Fruit fly (Drosophila melanogaster) whole organism, prepupa: ENCODE results near the gene CheB38a.

Source experiments
- Blimp-1 ChIP-seq: fragments of 200-800 bp; sonication (Bioruptor generic); optimal IDR thresholded peaks from 3 replicates; lab custom pipeline; 2017; ENCODE audit warnings: missing biosample characterization, missing genetic modification characterization, mild to moderate bottlenecking, moderate library complexity, missing genetic modification reagents
- CG10631 ChIP-seq: fragments of 200-800 bp; sonication (Bioruptor generic); optimal IDR thresholded peaks from 2 replicates; lab custom pipeline; 2016; ENCODE audit warnings: missing biosample characterization, missing genetic modification characterization
- CG10669 ChIP-seq: fragments of 200-800 bp; sonication (Bioruptor generic); optimal IDR thresholded peaks from 3 replicates; lab custom pipeline; 2018; ENCODE audit warnings: missing biosample characterization, mild to moderate bottlenecking, missing genetic modification characterization, moderate library complexity
- CG11294 ChIP-seq: fragments of 200-800 bp; sonication (Bioruptor generic); IDR thresholded peaks from 2 replicates; pipeline ENCODE4 v1.3.6; 2022; ENCODE audit warnings: missing biosample characterization, missing genetic modification characterization
- CG11762 ChIP-seq: fragments of 200-800 bp; sonication (Bioruptor generic); optimal IDR thresholded peaks from 3 replicates; lab custom pipeline; 2016; ENCODE audit warnings: missing biosample characterization, missing genetic modification characterization; ENCODE audit not compliant: insufficient read depth
- CG15336 ChIP-seq: fragments of 200-800 bp; sonication (Bioruptor generic); IDR thresholded peaks from 2 replicates; pipeline ENCODE4 v1.3.6; 2022; ENCODE audit warnings: missing biosample characterization, missing genetic modification characterization
- CG1621 ChIP-seq: fragments of 200-800 bp; sonication (Bioruptor generic); optimal IDR thresholded peaks from 3 replicates; lab custom pipeline; 2018; ENCODE audit warnings: missing biosample characterization, mild to moderate bottlenecking, missing genetic modification characterization
- CG3032 ChIP-seq: fragments of 200-800 bp; optimal IDR thresholded peaks from 2 replicates; lab custom pipeline; 2019; ENCODE audit warnings: missing biosample characterization, mild to moderate bottlenecking, missing genetic modification characterization, moderate library complexity
- CG32006 ChIP-seq: fragments of 200-800 bp; sonication (Bioruptor generic); optimal IDR thresholded peaks from 3 replicates; lab custom pipeline; 2017; ENCODE audit warnings: missing biosample characterization, mild to moderate bottlenecking, missing genetic modification characterization
- CG34406 ChIP-seq: fragments of 200-800 bp; sonication (Bioruptor generic); optimal IDR thresholded peaks from 3 replicates; lab custom pipeline; 2016; ENCODE audit warnings: missing biosample characterization, missing genetic modification characterization
- CG4318 ChIP-seq: fragments of 200-800 bp; sonication (Bioruptor generic); optimal IDR thresholded peaks from 3 replicates; lab custom pipeline; 2017; ENCODE audit warnings: missing biosample characterization, mild to moderate bottlenecking, missing genetic modification characterization
- CG6163 ChIP-seq: fragments of 200-800 bp; sonication (Bioruptor generic); IDR thresholded peaks from 3 replicates; pipeline ENCODE4 v1.3.6; 2022; ENCODE audit warnings: missing biosample characterization, missing genetic modification characterization
- CG6276 ChIP-seq: fragments of 200-800 bp; sonication (Bioruptor generic); optimal IDR thresholded peaks from 2 replicates; lab custom pipeline; 2017; ENCODE audit warnings: missing biosample characterization, mild to moderate bottlenecking, missing genetic modification characterization
- CG6792 ChIP-seq: fragments of 200-800 bp; sonication (Bioruptor generic); optimal IDR thresholded peaks from 3 replicates; lab custom pipeline; 2016; ENCODE audit warnings: missing biosample characterization, missing genetic modification characterization
- CG6808 ChIP-seq: fragments of 200-800 bp; sonication (Bioruptor generic); optimal IDR thresholded peaks from 3 replicates; lab custom pipeline; 2017; ENCODE audit warnings: missing biosample characterization, missing genetic modification characterization, mild to moderate bottlenecking, moderate library complexity, missing genetic modification reagents
- CG8319 ChIP-seq: fragments of 200-800 bp; sonication (Bioruptor generic); optimal IDR thresholded peaks from 3 replicates; lab custom pipeline; 2016; ENCODE audit warnings: missing biosample characterization, missing genetic modification characterization
- CG8632 ChIP-seq: fragments of 200-800 bp; sonication (Bioruptor generic); optimal IDR thresholded peaks from 3 replicates; lab custom pipeline; 2016; ENCODE audit warnings: missing biosample characterization, missing genetic modification characterization
- CG9139 ChIP-seq: fragments of 200-800 bp; sonication (Bioruptor generic); optimal IDR thresholded peaks from 3 replicates; lab custom pipeline; 2017; ENCODE audit warnings: missing biosample characterization, mild to moderate bottlenecking, missing genetic modification characterization
- Eip75B ChIP-seq: fragments of 200-800 bp; sonication (Bioruptor generic); optimal IDR thresholded peaks from 3 replicates; lab custom pipeline; 2016; ENCODE audit warnings: missing biosample characterization, missing genetic modification characterization
- Eip93F ChIP-seq: fragments of 200-800 bp; sonication (Bioruptor generic); optimal IDR thresholded peaks from 2 replicates; lab custom pipeline; 2016; ENCODE audit warnings: missing biosample characterization, mild to moderate bottlenecking, missing genetic modification characterization
- Ets21C ChIP-seq: fragments of 200-800 bp; sonication (Bioruptor generic); optimal IDR thresholded peaks from 3 replicates; lab custom pipeline; 2016; ENCODE audit warnings: missing biosample characterization, missing genetic modification characterization
- Hr38 ChIP-seq: sonication (Bioruptor generic); optimal IDR thresholded peaks from 2 replicates; lab custom pipeline; 2016; ENCODE audit warnings: missing biosample characterization, missing genetic modification characterization
- Hr39 ChIP-seq: fragments of 200-800 bp; sonication (Bioruptor generic); optimal IDR thresholded peaks from 2 replicates; lab custom pipeline; 2016; ENCODE audit warnings: missing biosample characterization, missing genetic modification characterization
- Lpt ChIP-seq: fragments of 200-800 bp; sonication (Bioruptor generic); optimal IDR thresholded peaks from 3 replicates; lab custom pipeline; 2016; ENCODE audit warnings: missing biosample characterization, missing genetic modification characterization
- Met ChIP-seq: fragments of 200-800 bp; sonication (Bioruptor generic); optimal IDR thresholded peaks from 3 replicates; lab custom pipeline; 2016; ENCODE audit warnings: missing biosample characterization, missing genetic modification characterization
- OdsH ChIP-seq: fragments of 200-800 bp; sonication (Bioruptor generic); optimal IDR thresholded peaks from 3 replicates; lab custom pipeline; 2016; ENCODE audit warnings: missing biosample characterization, missing genetic modification characterization
- Smox ChIP-seq: fragments of 200-800 bp; sonication (Bioruptor generic); optimal IDR thresholded peaks from 3 replicates; lab custom pipeline; 2016; ENCODE audit warnings: missing biosample characterization, missing genetic modification characterization
- Sox102F ChIP-seq: fragments of 200-800 bp; sonication (Bioruptor generic); optimal IDR thresholded peaks from 2 replicates; lab custom pipeline; 2016; ENCODE audit warnings: missing biosample characterization, mild to moderate bottlenecking, missing genetic modification characterization
- Sox14 ChIP-seq: fragments of 200-800 bp; sonication (Bioruptor generic); optimal IDR thresholded peaks from 3 replicates; lab custom pipeline; 2016; ENCODE audit warnings: missing biosample characterization, missing genetic modification characterization
- Sox15 ChIP-seq: fragments of 200-800 bp; sonication (Bioruptor generic); optimal IDR thresholded peaks from 3 replicates; lab custom pipeline; 2016; ENCODE audit warnings: missing biosample characterization, missing genetic modification characterization
- achi ChIP-seq: fragments of 200-800 bp; sonication (Bioruptor generic); optimal IDR thresholded peaks from 3 replicates; lab custom pipeline; 2016; ENCODE audit warnings: missing biosample characterization, missing genetic modification characterization
- acj6 ChIP-seq: fragments of 200-800 bp; sonication (Bioruptor generic); optimal IDR thresholded peaks from 3 replicates; lab custom pipeline; 2016; ENCODE audit warnings: missing biosample characterization, missing genetic modification characterization
- cyc ChIP-seq: fragments of 200-800 bp; sonication (Bioruptor generic); optimal IDR thresholded peaks from 3 replicates; lab custom pipeline; 2016; ENCODE audit warnings: missing biosample characterization, missing genetic modification characterization
- eg ChIP-seq: fragments of 200-800 bp; sonication (Bioruptor generic); IDR thresholded peaks from 3 replicates; pipeline ENCODE4 v1.3.6; 2022; ENCODE audit warnings: missing biosample characterization, missing genetic modification characterization
- esn ChIP-seq: fragments of 200-800 bp; sonication (Bioruptor generic); optimal IDR thresholded peaks from 2 replicates; lab custom pipeline; 2016; ENCODE audit warnings: missing biosample characterization, mild to moderate bottlenecking, missing genetic modification characterization, moderate library complexity
- fd85E ChIP-seq: fragments of 200-800 bp; sonication (Bioruptor generic); optimal IDR thresholded peaks from 3 replicates; lab custom pipeline; 2016; ENCODE audit warnings: missing biosample characterization, missing genetic modification characterization
- fkh ChIP-seq: fragments of 200-800 bp; sonication (Bioruptor generic); optimal IDR thresholded peaks from 3 replicates; lab custom pipeline; 2017; ENCODE audit warnings: missing biosample characterization, mild to moderate bottlenecking, missing genetic modification characterization, moderate library complexity
- lz ChIP-seq: fragments of 200-800 bp; sonication (Bioruptor generic); optimal IDR thresholded peaks from 3 replicates; lab custom pipeline; 2016; ENCODE audit warnings: missing biosample characterization, missing genetic modification characterization
- salr ChIP-seq, 2 experiments: fragments of 200-800 bp; sonication (Bioruptor generic); optimal IDR thresholded peaks; 3 replicates each; lab custom pipeline; 2016 to 2018; ENCODE audit warnings: missing biosample characterization in 2 of 2, missing genetic modification characterization in 2 of 2, mild to moderate bottlenecking in 1 of 2
- ss ChIP-seq, 2 experiments: fragments of 200-800 bp; sonication (Bioruptor generic); optimal IDR thresholded peaks; 2 replicates in 1 of 2; 3 replicates in 1 of 2; lab custom pipeline; 2017 to 2018; ENCODE audit warnings: mild to moderate bottlenecking in 2 of 2, missing biosample characterization in 2 of 2, missing genetic modification characterization in 2 of 2, moderate library complexity in 1 of 2
- svp ChIP-seq: fragments of 200-800 bp; sonication (Bioruptor generic); peaks from one replicate; lab custom pipeline; 2016; ENCODE audit warnings: missing biosample characterization, missing genetic modification characterization
- topi ChIP-seq: fragments of 200-800 bp; sonication (Bioruptor generic); optimal IDR thresholded peaks from 3 replicates; lab custom pipeline; 2016; ENCODE audit warnings: missing biosample characterization, missing genetic modification characterization

CheB38a gene

dm6 chr2L:20809229-20809628 lies 9.1 kb downstream of the CheB38a start (continued):
- TF ChIP-seq salr (GFP tag; optimal IDR thresholded peaks at IDR 0.05; lab: Kevin White, UChicago) (no peak), Sox15 (GFP tag; lab: Kevin White, UChicago) (no peak), eg (GFP tag; lab: Robert Waterston, UW) (peak; percentile 54; the same call in 1 of the 3 replicates), Eip93F (no peak), achi (GFP tag; lab: Kevin White, UChicago) (no peak), Sox102F (GFP tag; lab: Kevin White, UChicago) (no peak), cyc (GFP tag; lab: Kevin White, UChicago) (no peak), Smox (no peak), Ets21C (GFP tag; lab: Kevin White, UChicago) (no peak), fkh (no peak), lz (GFP tag; lab: Kevin White, UChicago) (no peak), CG1621 (tag; lab: Kevin White, UChicago) (no peak)
- TF ChIP-seq, all 60 proteins: peak for 5

- no peak for TF ChIP-seq CG11762 (GFP tag; lab: Kevin White, UChicago)
- no peak for TF ChIP-seq CG32006 (GFP tag; lab: Kevin White, UChicago)
- no peak for TF ChIP-seq Eip75B (GFP tag; lab: Kevin White, UChicago)
- no peak for TF ChIP-seq CG3032 (tag; lab: Kevin White, UChicago)
- TF ChIP-seq Lpt (GFP tag; lab: Kevin White, UChicago): no peak
- TF ChIP-seq acj6 (GFP tag; lab: Kevin White, UChicago): no peak
- TF ChIP-seq Ets21C (GFP tag; lab: Kevin White, UChicago): no peak
- no peak for TF ChIP-seq CG6163 (GFP tag; lab: Robert Waterston, UW)
- TF ChIP-seq CG15336 (GFP tag; lab: Robert Waterston, UW): no peak
- no peak for TF ChIP-seq fkh
- TF ChIP-seq CG6808 (GFP tag; lab: Kevin White, UChicago): no peak
- TF ChIP-seq CG6276 (GFP tag; lab: Kevin White, UChicago): no peak
- TF ChIP-seq Blimp-1 (GFP tag; lab: Kevin White, UChicago): no peak
- TF ChIP-seq Hr38: no peak
- TF ChIP-seq CG34406 (GFP tag; lab: Kevin White, UChicago): no peak
- no peak for TF ChIP-seq Met
Measured at dm6 chr2L:20808510-20809195, 9.7 kb downstream of the CheB38a start.

DNA sequence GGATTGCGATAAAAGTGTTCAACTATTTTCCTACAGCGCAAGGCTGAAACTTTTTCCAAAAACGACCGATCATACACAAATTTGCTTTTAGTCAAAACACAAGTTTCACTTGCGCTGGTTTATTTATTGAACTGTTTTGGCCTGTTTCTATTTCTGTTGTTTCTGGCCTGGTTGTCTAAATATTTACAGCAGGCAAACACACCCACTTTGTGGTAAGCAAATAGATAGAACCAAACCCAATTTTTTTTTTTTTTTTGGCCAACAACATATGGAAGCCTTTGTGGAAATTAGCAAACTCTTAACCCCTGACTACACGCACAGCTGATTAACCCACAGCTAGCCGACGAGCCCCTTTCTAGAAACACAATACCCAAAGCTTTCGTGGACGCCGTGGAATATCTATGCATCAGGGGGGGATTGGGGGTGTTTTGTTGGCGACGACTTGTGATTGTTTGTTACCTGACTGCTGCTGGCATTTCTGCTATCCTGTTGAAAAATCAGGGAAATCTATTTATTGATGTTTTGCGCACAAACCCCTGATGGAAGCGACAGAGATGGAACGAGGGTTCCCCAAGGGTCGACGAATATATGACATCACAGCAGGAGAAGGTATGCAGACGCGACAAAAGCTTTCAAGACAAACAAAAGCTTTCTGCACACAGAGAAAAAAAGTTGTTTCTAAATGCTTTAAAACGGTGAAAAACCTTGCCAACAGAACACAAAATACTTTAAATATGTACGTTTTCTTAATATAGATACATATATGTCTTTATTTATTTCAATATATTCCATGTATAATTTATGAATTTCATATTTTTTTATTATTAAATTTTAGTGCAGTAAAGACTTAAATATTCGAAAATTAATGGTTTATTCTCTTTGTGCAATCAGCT lies 10.5 kb downstream of the CheB38a start:
- no peak for TF ChIP-seq CG8319 (GFP tag; lab: Kevin White, UChicago)
- TF ChIP-seq Eip75B (GFP tag; lab: Kevin White, UChicago): no peak
- peak; percentile 12 for TF ChIP-seq CG11762 (GFP tag; lab: Kevin White, UChicago)
- TF ChIP-seq CG32006 (GFP tag; lab: Kevin White, UChicago): peak; percentile 39
- TF ChIP-seq Blimp-1 (GFP tag; lab: Kevin White, UChicago): no peak
- no peak for TF ChIP-seq Lpt (GFP tag; lab: Kevin White, UChicago)
- peak; percentile 40 for TF ChIP-seq CG6792 (GFP tag; lab: Kevin White, UChicago)
- peak; percentile 3 for TF ChIP-seq CG9139 (GFP tag; lab: Kevin White, UChicago)
- 0 out of 3 replicates have a peak, but pooled peaks have one; percentile 31 for TF ChIP-seq CG6163 (GFP tag; lab: Robert Waterston, UW)
- TF ChIP-seq CG6808 (GFP tag; lab: Kevin White, UChicago): peak; percentile 14
- TF ChIP-seq Hr38: no peak
- no peak for TF ChIP-seq Eip93F
- no peak for TF ChIP-seq fd85E (GFP tag; lab: Kevin White, UChicago)
- TF ChIP-seq Hr39: no peak
- TF ChIP-seq CG4318: no peak
- peak; percentile 11 for TF ChIP-seq topi (GFP tag; lab: Kevin White, UChicago)
- TF ChIP-seq svp (GFP tag; lab: Kevin White, UChicago): peak; percentile 62
- TF ChIP-seq Ets21C (GFP tag; lab: Kevin White, UChicago): no peak
- TF ChIP-seq lz (GFP tag; lab: Kevin White, UChicago): no peak
- TF ChIP-seq CG1621 (tag; lab: Kevin White, UChicago): no peak
- peak in 1 of 2 experiments; percentile 12 for TF ChIP-seq ss (GFP tag; optimal IDR thresholded peaks at IDR 0.05; lab: Kevin White, UChicago)
- TF ChIP-seq CG34406 (GFP tag; lab: Kevin White, UChicago): peak; percentile 49
- TF ChIP-seq cyc (GFP tag; lab: Kevin White, UChicago): no peak
- peak; percentile 15 for TF ChIP-seq CG10631 (GFP tag; lab: Kevin White, UChicago)
- TF ChIP-seq CG11294 (GFP tag; lab: Robert Waterston, UW): no peak
- TF ChIP-seq Sox14 (GFP tag; lab: Kevin White, UChicago): no peak
- no peak for TF ChIP-seq CG10669 (GFP tag; lab: Kevin White, UChicago)
- TF ChIP-seq salr (GFP tag; optimal IDR thresholded peaks at IDR 0.05; lab: Kevin White, UChicago): no peak
- TF ChIP-seq esn: peak; percentile 27
- TF ChIP-seq CG8632 (GFP tag; lab: Kevin White, UChicago): peak; percentile 40
- peak; percentile 33 for TF ChIP-seq OdsH (GFP tag; lab: Kevin White, UChicago)
- TF ChIP-seq Sox102F (GFP tag; lab: Kevin White, UChicago): no peak
